Fruit fly (Drosophila melanogaster) whole organism, adult: Measurements from ENCODE around the gene Argk1.
A peak's percentile ranks its signal among the peaks of the same experiment; 100 is the strongest.

Experiments
- CG11617 ChIP-seq: fragments of 200-800 bp; sonication (Bioruptor generic); optimal IDR thresholded peaks from 2 replicates; lab custom pipeline; 2017; ENCODE audit warnings: mild to moderate bottlenecking, missing biosample characterization, missing genetic modification reagents, missing genetic modification characterization
- CG12768 ChIP-seq: fragments of 200-800 bp; sonication (Bioruptor generic); optimal IDR thresholded peaks from 2 replicates; lab custom pipeline; 2017; ENCODE audit warnings: missing biosample characterization, missing genetic modification characterization, mild to moderate bottlenecking, moderate library complexity, missing genetic modification reagents
- CG14711 ChIP-seq: fragments of 200-800 bp; sonication (Bioruptor generic); optimal IDR thresholded peaks from 2 replicates; lab custom pipeline; 2018; ENCODE audit warnings: missing biosample characterization, mild to moderate bottlenecking, missing genetic modification characterization, moderate library complexity
- CG1620 ChIP-seq: fragments of 200-800 bp; sonication (Bioruptor generic); optimal IDR thresholded peaks from 2 replicates; lab custom pipeline; 2016; ENCODE audit warnings: missing biosample characterization, missing genetic modification characterization
- CG33017 ChIP-seq: fragments of 200-800 bp; sonication (Bioruptor generic); optimal IDR thresholded peaks from 2 replicates; lab custom pipeline; 2018; ENCODE audit warnings: missing biosample characterization, mild to moderate bottlenecking, missing genetic modification characterization, moderate library complexity
- CG5204 ChIP-seq: fragments of 200-800 bp; sonication (Bioruptor generic); optimal IDR thresholded peaks from 2 replicates; lab custom pipeline; 2016; ENCODE audit warnings: missing biosample characterization, missing genetic modification characterization
- CG7045 ChIP-seq: fragments of 200-800 bp; sonication (Bioruptor generic); optimal IDR thresholded peaks from 2 replicates; lab custom pipeline; 2017; ENCODE audit warnings: missing biosample characterization, mild to moderate bottlenecking, missing genetic modification characterization
- CG7101 ChIP-seq: fragments of 200-800 bp; sonication (Bioruptor generic); optimal IDR thresholded peaks from 2 replicates; lab custom pipeline; 2018; ENCODE audit warnings: missing biosample characterization, mild to moderate bottlenecking, missing genetic modification characterization, moderate library complexity
- Clk ChIP-seq: fragments of 200-800 bp; sonication (Bioruptor generic); optimal IDR thresholded peaks from 2 replicates; lab custom pipeline; 2017; ENCODE audit warnings: missing biosample characterization, missing genetic modification characterization
- Crg-1 ChIP-seq: fragments of 200-800 bp; sonication (Bioruptor generic); optimal IDR thresholded peaks from 2 replicates; lab custom pipeline; 2016; ENCODE audit warnings: missing biosample characterization, missing genetic modification characterization
- Hr96 ChIP-seq: fragments of 200-800 bp; sonication (Bioruptor generic); optimal IDR thresholded peaks from 2 replicates; lab custom pipeline; 2016; ENCODE audit warnings: missing biosample characterization, missing genetic modification characterization
- Mnt ChIP-seq: fragments of 200-800 bp; sonication (Bioruptor generic); optimal IDR thresholded peaks from 2 replicates; lab custom pipeline; 2016; ENCODE audit warnings: missing biosample characterization, mild to moderate bottlenecking, missing genetic modification characterization
- bab1 ChIP-seq: fragments of 200-800 bp; sonication (Bioruptor generic); optimal IDR thresholded peaks from 3 replicates; lab custom pipeline; 2019; ENCODE audit warnings: missing biosample characterization, mild to moderate bottlenecking, missing genetic modification characterization, moderate library complexity
- cic ChIP-seq: fragments of 200-800 bp; sonication (Bioruptor generic); optimal IDR thresholded peaks from 2 replicates; lab custom pipeline; 2017; ENCODE audit warnings: missing biosample characterization, mild to moderate bottlenecking, missing genetic modification characterization, moderate library complexity
- cnc ChIP-seq, 2 experiments: fragments of >200 bp; optimal IDR thresholded peaks; 2 replicates each; lab custom pipeline; 2017
- kay ChIP-seq: fragments of 200-800 bp; sonication (Bioruptor generic); peaks from one replicate; lab custom pipeline; 2016; ENCODE audit warnings: missing biosample characterization, missing genetic modification characterization, borderline replicate concordance
- ovo ChIP-seq: fragments of 200-800 bp; sonication (Bioruptor generic); optimal IDR thresholded peaks from 2 replicates; lab custom pipeline; 2016; ENCODE audit warnings: missing biosample characterization, missing genetic modification characterization
- pad ChIP-seq: fragments of 200-800 bp; sonication (Bioruptor generic); optimal IDR thresholded peaks from 3 replicates; lab custom pipeline; 2017; ENCODE audit warnings: missing biosample characterization, missing genetic modification characterization, mild to moderate bottlenecking, moderate library complexity, missing genetic modification reagents
- tj ChIP-seq: fragments of 200-800 bp; sonication (Bioruptor generic); optimal IDR thresholded peaks from 3 replicates; lab custom pipeline; 2017; ENCODE audit warnings: missing biosample characterization, mild to moderate bottlenecking, missing genetic modification characterization, moderate library complexity
- toe ChIP-seq: fragments of 200-800 bp; sonication (Bioruptor generic); optimal IDR thresholded peaks from 2 replicates; lab custom pipeline; 2016; ENCODE audit warnings: missing biosample characterization, missing genetic modification characterization

Gene Argk1

DNA sequence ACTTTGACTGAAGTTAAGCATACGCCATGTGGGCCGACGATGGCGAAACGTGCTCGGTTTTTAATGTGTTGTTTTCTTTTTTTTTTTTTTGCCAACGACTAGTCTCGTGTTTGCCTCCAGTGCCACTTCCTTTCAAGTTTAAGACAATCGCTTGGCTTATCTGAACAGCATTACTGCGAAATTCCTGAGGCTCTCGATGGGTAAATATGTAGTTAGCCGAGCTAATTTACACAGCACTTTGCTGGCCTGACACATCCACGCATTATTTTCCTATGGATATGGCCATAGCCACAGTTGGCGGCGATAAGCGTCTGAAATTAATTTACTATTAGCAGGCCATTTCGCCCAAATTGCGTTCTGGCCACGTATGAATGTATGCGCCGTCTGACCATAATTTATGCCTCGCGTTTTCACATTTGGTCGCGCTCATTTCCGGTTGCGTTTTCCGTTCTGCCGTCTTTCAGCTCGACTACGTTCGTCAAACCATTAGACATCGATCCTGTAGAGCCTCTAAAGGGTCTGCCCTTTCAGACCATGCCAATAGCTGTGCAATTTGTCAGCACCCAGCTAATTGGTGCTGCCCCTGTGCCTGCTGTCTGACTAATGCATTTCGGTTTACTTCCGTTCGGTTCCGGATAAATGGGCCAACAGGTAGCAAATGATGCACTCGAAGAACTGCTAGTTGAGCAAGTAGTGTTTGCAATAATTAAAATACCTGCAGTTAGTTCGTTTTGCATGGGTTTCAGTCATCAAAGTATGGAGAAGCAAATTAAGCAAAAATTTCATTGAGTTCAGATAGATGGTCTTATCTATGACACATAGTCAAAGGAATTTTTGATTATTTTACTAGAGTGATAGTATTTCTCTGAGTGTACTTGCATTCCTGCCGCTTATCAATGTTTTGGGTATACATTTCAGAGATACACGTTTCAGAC, 45.1 kb downstream of the Argk1 start:
- TF ChIP-seq toe (GFP tag; lab: Kevin White, UChicago) (no peak), kay (GFP tag; lab: Kevin White, UChicago) (peak; percentile 54)

DNA sequence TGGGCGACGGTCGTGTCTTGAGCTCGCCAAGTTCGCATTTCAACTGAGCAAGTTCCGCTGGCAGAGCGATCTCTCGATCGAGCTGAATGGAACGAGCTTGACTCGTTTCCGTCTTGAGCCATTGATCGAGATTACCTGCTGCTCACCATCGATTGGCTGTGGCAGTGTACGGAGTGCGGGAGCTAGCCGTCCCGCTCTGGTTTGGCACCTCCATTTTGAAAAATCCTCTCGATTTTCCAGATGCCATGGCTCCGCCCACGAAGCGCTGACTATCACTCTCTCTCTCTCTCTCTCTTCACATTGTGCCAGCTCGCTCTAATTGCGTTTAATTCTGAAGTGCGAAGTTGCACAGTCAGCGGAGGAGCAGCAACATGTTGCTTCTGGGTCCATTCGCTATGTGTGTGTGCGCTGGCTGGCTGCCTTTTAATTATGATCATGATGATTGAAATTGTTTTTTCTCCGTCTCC, 46.6 kb downstream of the Argk1 start, which contains the start of gene Doc2:
Doc2 (minus strand) TSS at position 51 of the 467 bp plus-strand sequence.
- no peak for TF ChIP-seq toe (GFP tag; lab: Kevin White, UChicago)
- TF ChIP-seq CG33017 (tag; lab: Kevin White, UChicago): no peak
- TF ChIP-seq CG14711 (tag; lab: Kevin White, UChicago): no peak
- no peak for TF ChIP-seq CG7045
- TF ChIP-seq CG1620: no peak
- TF ChIP-seq Clk (GFP tag; lab: Kevin White, UChicago): no peak
- TF ChIP-seq tj (GFP tag; lab: Kevin White, UChicago): no peak
- no peak for TF ChIP-seq CG12768 (GFP tag; lab: Kevin White, UChicago)
- no peak for TF ChIP-seq Mnt

DNA sequence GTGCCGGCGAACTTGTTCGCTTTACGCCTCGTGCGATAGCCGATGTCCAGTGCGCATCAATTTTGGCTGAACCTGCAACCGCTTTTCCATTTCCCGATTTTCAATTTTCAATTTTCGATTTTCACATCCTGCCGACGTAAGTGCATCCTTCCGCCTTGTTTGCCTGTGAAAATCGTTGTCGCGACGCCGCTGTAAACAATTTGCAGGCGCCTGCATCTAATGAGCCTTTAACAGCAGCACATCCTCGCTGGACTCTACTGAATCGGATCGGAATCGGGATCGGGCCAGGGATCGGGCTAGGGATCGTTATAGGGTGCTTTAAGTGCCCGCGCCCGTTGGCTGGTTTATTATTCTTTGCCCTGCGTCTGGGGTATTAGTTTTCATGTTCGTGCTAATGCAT, 48.4 kb downstream of the Argk1 start:
- TF ChIP-seq kay (GFP tag; lab: Kevin White, UChicago): no peak
- no peak for TF ChIP-seq CG12768 (GFP tag; lab: Kevin White, UChicago)
- TF ChIP-seq CG1620: no peak

DNA sequence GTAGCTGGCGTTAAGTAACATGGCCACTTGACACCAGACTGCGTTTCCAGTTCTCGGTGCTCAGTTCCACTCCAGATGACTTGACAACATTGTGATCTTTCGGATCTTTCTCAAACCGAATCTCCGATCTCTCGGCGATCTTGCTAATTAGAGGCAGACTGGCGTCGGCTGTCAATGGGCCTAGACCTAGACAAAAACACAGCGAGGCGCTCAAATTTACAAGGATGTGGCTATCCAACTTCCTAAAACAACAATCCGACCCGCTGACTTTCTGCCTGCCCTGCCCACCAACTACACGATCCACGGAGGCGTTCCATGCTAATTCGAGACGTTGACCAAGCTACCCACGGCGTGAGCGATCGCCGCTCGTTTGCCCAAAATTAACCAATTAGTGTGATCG, 52.1 kb downstream of the Argk1 start:
- TF ChIP-seq tj (GFP tag; lab: Kevin White, UChicago): no peak
- no peak for TF ChIP-seq CG1620
- TF ChIP-seq toe (GFP tag; lab: Kevin White, UChicago): no peak
- TF ChIP-seq pad (GFP tag; lab: Kevin White, UChicago): no peak
- no peak for TF ChIP-seq CG7045
- TF ChIP-seq CG7101: no peak
- no peak for TF ChIP-seq Hr96 (GFP tag; lab: Kevin White, UChicago)
- TF ChIP-seq CG5204: no peak
- no peak for TF ChIP-seq cic (GFP tag; lab: Kevin White, UChicago)
- TF ChIP-seq ovo (GFP tag; lab: Kevin White, UChicago): no peak
- no peak for TF ChIP-seq Mnt
- no peak for TF ChIP-seq bab1 (GFP tag; lab: Kevin White, UChicago)
- no peak for TF ChIP-seq Clk (GFP tag; lab: Kevin White, UChicago)

DNA sequence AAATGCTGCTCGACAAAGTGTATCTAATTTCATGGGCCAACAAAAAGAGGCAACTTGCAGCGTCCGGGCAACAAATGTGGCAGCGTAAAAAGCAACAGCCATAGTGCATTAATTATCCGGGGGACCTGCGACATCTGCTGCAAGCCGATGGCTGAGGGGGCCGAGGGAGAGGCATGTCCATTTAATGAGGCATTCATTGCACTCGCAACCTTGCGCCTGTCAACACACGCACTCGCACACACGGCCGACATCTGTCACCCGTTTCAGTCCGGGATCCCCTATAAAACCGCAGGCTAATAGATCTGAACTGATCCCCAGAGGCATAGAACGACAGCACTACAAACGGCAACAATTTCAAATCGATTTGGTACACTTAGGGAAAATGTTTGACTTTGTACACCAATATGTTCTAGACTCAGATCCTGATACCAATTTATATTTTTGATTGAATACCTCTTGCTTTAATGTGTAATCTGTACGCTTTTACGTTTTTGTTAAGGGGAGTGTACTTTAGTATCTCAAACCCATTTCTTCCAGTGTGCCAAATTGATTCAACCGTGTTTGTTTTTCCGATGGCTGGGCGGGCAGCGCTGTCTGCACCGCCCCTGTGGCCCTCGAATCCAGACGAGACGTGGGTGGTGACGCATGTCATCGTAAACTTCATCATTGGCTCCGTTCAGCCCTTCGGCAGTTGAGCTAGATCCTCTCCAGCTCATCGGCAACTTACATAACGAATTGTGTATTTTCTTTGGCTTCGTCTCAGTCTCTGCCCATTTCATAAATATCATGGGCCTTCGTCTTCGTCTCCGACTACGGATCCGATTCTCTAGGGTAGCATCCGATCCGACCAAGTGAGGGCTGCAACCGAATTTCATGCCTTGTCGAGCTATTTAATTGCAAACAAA, 54.1 kb downstream of the Argk1 start:
- TF ChIP-seq cnc (optimal IDR thresholded peaks at IDR 0.05; lab: Kevin White, UChicago): no peak
- no peak for TF ChIP-seq Mnt
- TF ChIP-seq tj (GFP tag; lab: Kevin White, UChicago): no peak
- no peak for TF ChIP-seq cic (GFP tag; lab: Kevin White, UChicago)
- TF ChIP-seq CG33017 (tag; lab: Kevin White, UChicago): no peak
- TF ChIP-seq CG14711 (tag; lab: Kevin White, UChicago): no peak
- no peak for TF ChIP-seq bab1 (GFP tag; lab: Kevin White, UChicago)
- TF ChIP-seq pad (GFP tag; lab: Kevin White, UChicago): no peak
- TF ChIP-seq kay (GFP tag; lab: Kevin White, UChicago): no peak
- no peak for TF ChIP-seq CG11617
- TF ChIP-seq CG7045: no peak
- TF ChIP-seq Clk (GFP tag; lab: Kevin White, UChicago): no peak
- TF ChIP-seq Crg-1 (GFP tag; lab: Kevin White, UChicago): no peak
- no peak for TF ChIP-seq CG7101
- TF ChIP-seq toe (GFP tag; lab: Kevin White, UChicago): no peak
- TF ChIP-seq CG1620: no peak
- no peak for TF ChIP-seq ovo (GFP tag; lab: Kevin White, UChicago)
- no peak for TF ChIP-seq CG12768 (GFP tag; lab: Kevin White, UChicago)

DNA sequence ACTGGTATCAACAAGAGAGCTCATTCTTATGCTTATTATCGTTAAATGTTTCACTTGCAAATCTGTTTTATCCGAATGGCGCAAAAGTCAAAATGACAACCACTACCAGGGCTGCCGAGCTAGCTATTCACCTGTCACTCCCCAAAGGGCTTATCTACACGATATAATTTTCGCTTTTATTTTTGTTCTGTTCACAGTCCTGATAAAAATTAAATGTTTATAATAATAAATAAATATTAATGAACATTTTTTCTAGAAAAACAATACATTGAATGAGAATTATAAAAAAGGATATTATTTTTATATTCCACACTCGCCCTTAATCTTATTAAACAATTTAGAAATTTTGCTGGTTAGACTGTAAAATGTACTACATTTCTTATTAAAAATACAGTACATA, 56.1 kb downstream of the Argk1 start, which contains the start of gene CG5194:
CG5194 (minus strand) TSS at position 101 of the 400 bp plus-strand sequence.
- TF ChIP-seq pad (GFP tag; lab: Kevin White, UChicago): no peak
- no peak for TF ChIP-seq CG1620
- TF ChIP-seq CG7045: no peak
- TF ChIP-seq Crg-1 (GFP tag; lab: Kevin White, UChicago): no peak
- no peak for TF ChIP-seq CG11617
- no peak for TF ChIP-seq cic (GFP tag; lab: Kevin White, UChicago)
- TF ChIP-seq toe (GFP tag; lab: Kevin White, UChicago): no peak
- TF ChIP-seq kay (GFP tag; lab: Kevin White, UChicago): no peak
- no peak for TF ChIP-seq Mnt
- TF ChIP-seq tj (GFP tag; lab: Kevin White, UChicago): no peak
- no peak for TF ChIP-seq CG5204
- TF ChIP-seq cnc (optimal IDR thresholded peaks at IDR 0.05; lab: Kevin White, UChicago): no peak
